Fruit fly (Drosophila melanogaster): ENCODE results near the gene CG8128.

The CG8128 gene

DNA sequence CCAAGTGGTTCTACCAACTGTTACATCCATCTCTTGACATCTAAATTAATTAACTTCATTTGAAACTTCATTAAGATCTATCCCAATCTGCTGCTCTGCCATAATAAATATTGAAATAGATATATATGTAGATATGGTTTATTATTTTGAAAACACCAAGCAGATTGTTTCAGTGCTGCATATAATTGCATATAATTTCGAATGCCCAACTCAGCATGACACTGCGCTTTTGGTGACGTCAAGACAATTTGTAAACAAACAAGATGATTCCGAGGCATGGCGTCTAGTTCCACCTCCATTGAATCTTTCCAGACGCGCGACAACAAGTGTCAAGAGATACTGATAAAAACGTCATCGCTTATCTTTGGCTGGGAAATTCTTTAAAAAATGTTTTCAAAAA lies 43.6 kb downstream of the CG8128 start:
- TF ChIP-seq Rel (GFP tag; optimal IDR thresholded peaks at IDR 0.05), result no peak
- TF ChIP-seq Rel (tag; optimal IDR thresholded peaks at IDR 0.05), result no peak
- TF ChIP-seq CG32264 (GFP tag; optimal IDR thresholded peaks at IDR 0.05), result no peak

DNA sequence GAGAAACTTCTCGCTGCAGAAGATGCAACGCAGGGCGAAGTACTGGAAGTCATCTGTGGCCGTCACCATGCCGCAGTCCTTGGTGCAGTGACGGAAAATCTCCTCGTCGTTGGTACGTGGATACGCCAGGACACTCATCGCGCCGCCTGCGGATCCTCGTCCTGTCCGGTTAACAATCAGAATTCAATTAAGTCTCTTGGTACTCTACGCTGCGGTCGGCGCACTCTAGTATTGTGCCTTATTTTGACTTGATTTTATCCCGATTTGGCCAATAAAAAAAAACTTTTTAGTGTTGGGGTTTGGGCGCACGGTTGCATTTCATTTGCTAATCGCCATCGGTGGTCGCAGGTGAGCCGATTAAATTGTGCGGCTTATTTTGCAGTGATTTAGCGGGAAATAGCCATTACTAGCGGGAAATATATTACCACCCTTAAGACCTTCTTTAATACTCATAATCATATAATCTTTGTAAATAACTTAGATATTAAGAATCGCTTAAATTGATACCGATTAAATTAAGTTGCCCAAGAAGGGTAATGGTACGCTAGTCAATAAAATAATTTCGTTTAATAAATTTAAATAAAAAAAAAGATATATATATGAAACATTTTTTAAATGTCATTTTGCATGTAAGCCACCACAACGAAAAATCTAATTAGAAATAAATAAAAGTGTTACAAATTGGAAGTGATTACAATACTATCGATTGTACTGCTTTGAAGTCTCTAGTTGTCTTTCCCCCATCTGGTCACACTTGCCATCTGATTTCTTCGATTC lies 48.8 kb downstream of the CG8128 start, which contains the start of the genes CG8944 and CCT6:
CG8944 (minus strand) TSS at position 327 of the 777 bp plus-strand sequence.
CCT6 (plus strand) TSS at position 744 of the 777 bp plus-strand sequence.
- TF ChIP-seq Myc (optimal IDR thresholded peaks at IDR 0.05) (peak; percentile 74), Rel (GFP tag; optimal IDR thresholded peaks at IDR 0.05) (no peak), Rel (tag; optimal IDR thresholded peaks at IDR 0.05) (peak; percentile 11), sv (GFP tag; optimal IDR thresholded peaks at IDR 0.05) (no peak), fru (GFP tag; optimal IDR thresholded peaks at IDR 0.05) (no peak), pan (optimal IDR thresholded peaks at IDR 0.05) (no peak), Sp1 (GFP tag; optimal IDR thresholded peaks at IDR 0.05) (peak; percentile 4), psq (GFP tag; optimal IDR thresholded peaks at IDR 0.05) (peak; percentile 18), OdsH (GFP tag; optimal IDR thresholded peaks at IDR 0.05) (no peak), rgr (GFP tag; optimal IDR thresholded peaks at IDR 0.05) (no peak), HLH106 (tag; optimal IDR thresholded peaks at IDR 0.05) (peak; percentile 21), woc (GFP tag; optimal IDR thresholded peaks at IDR 0.05) (peak; percentile 16), usp (GFP tag; optimal IDR thresholded peaks at IDR 0.05) (no peak), Hnf4 (GFP tag; optimal IDR thresholded peaks at IDR 0.05) (no peak), Hr83 (GFP tag; optimal IDR thresholded peaks at IDR 0.05; ENCODE audit: poor library complexity, severe bottlenecking) (no peak), jim (GFP tag; optimal IDR thresholded peaks at IDR 0.05) (no peak), Dif (GFP tag; optimal IDR thresholded peaks at IDR 0.05; ENCODE audit: partially characterized antibody) (no peak), brk (GFP tag; optimal IDR thresholded peaks at IDR 0.05) (no peak)

DNA sequence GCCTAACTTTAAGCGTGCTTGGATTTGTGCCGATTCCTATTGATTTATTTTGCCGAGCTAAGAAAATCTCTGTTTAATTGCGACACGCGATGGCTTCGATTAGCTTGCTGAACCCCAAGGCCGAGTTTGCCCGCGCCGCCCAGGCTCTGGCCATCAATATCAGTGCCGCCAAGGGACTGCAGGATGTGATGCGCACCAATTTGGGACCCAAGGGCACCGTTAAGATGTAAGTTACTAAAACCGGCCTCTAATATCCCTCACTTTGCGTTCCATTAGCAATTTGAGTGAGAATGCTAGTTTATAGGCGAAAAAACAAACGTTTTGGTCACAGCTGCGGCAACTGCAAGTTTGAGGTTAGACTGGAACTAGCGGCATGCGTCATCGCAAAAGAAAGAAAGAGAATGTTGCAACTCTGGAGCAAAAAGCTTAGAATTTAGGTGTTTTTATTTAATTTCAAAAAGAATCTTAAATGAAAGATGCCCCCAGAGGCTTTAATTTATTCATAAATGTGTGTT lies 49.4 kb downstream of the CG8128 start:
- peak; percentile 68 for TF ChIP-seq Jra (GFP tag; optimal IDR thresholded peaks at IDR 0.05)
- no peak for TF ChIP-seq CG9705 (GFP tag; optimal IDR thresholded peaks at IDR 0.05)

DNA sequence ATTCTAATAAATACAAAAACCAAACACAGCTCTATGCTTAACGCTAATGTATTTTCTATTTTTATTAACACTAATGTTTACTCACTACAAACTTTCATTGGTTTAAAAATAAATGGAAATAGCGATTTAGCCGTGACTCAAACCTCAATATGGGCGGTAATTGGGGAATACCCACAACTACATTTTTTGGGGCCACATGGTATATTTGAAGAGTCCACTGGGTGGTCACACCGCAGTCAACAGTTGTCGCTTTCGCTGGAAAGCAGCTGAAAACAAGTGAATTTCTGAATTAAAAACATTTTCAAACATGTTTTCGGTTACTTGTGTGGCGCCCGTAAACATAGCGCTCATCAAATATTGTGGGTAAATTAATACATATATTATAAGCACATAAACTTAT lies 51.7 kb downstream of the CG8128 start, which contains the start of gene Mvd:
Mvd (plus strand) TSS at position 222 of the 400 bp plus-strand sequence.
- TF ChIP-seq Sp1 (GFP tag; optimal IDR thresholded peaks at IDR 0.05) (no peak), CrebA (GFP tag; optimal IDR thresholded peaks at IDR 0.05; ENCODE audit: borderline replicate concordance) (no peak), Rel (GFP tag; optimal IDR thresholded peaks at IDR 0.05) (no peak), Rel (tag; optimal IDR thresholded peaks at IDR 0.05) (peak; percentile 99), dl (GFP tag; optimal IDR thresholded peaks at IDR 0.05; ENCODE audit: insufficient read depth in 1 of 2, partially characterized antibody in 2 of 2) (no peak), br (GFP tag; optimal IDR thresholded peaks at IDR 0.05) (no peak)
